Worm (Caenorhabditis elegans) whole organism, young adult: ENCODE results near the gene R06B9.5.

Experiments used
- B0019.2 ChIP-seq: fragments of 200-800 bp; sonication (Bioruptor generic); conservative IDR thresholded peaks from 2 replicates; pipeline ENCODE4 v1.3.6; 2022; ENCODE audit warnings: missing genetic modification reagents, missing genetic modification characterization, missing compliant biosample characterization
- B0336.3 ChIP-seq: fragments of 200-800 bp; sonication (Bioruptor generic); IDR thresholded peaks from 2 replicates; pipeline ENCODE4 v1.3.6; 2022; ENCODE audit warnings: missing genetic modification characterization, missing compliant biosample characterization
- D2030.7 ChIP-seq: fragments of 200-800 bp; sonication (Bioruptor generic); IDR thresholded peaks from 2 replicates; pipeline ENCODE4 v1.3.6; 2022; ENCODE audit warnings: missing genetic modification reagents, missing genetic modification characterization, missing compliant biosample characterization
- F33H1.4 ChIP-seq: fragments of 200-800 bp; sonication (Bioruptor generic); IDR thresholded peaks from 2 replicates; pipeline ENCODE4 v1.3.6; 2022; ENCODE audit warnings: missing genetic modification reagents, missing genetic modification characterization, missing compliant biosample characterization
- F49E8.2 ChIP-seq: sonication (generic microtip); optimal IDR thresholded peaks from 3 replicates; lab custom pipeline; 2017; ENCODE audit warnings: missing genetic modification characterization, mild to moderate bottlenecking, missing compliant biosample characterization, antibody characterized with exemption, moderate library complexity; ENCODE audit not compliant: insufficient read depth
- Y53G8AR.9 ChIP-seq: fragments of 200-800 bp; sonication (Bioruptor generic); conservative IDR thresholded peaks from 2 replicates; pipeline ENCODE4 v1.3.6; 2022; ENCODE audit warnings: missing genetic modification reagents, missing genetic modification characterization, missing compliant biosample characterization
- Y95B8A.8 ChIP-seq: fragments of 200-800 bp; sonication (Bioruptor generic); IDR thresholded peaks from 2 replicates; pipeline ENCODE4 v1.3.6; 2022; ENCODE audit warnings: missing genetic modification reagents, missing genetic modification characterization, missing compliant biosample characterization
- attf-6 ChIP-seq: fragments of 200-800 bp; sonication (Bioruptor generic); IDR thresholded peaks from 2 replicates; pipeline ENCODE4 v1.3.6; 2022; ENCODE audit warnings: missing genetic modification reagents, missing genetic modification characterization, missing compliant biosample characterization
- ccch-3 ChIP-seq: fragments of 200-800 bp; sonication (Bioruptor generic); optimal IDR thresholded peaks from 2 replicates; lab custom pipeline; 2018; ENCODE audit warnings: mild to moderate bottlenecking, missing genetic modification characterization, missing compliant biosample characterization
- cebp-2 ChIP-seq: fragments of 200-800 bp; sonication (Bioruptor generic); IDR thresholded peaks from 2 replicates; pipeline ENCODE4 v1.3.6; 2022; ENCODE audit warnings: missing genetic modification characterization, missing compliant biosample characterization
- ceh-100 ChIP-seq: fragments of 200-800 bp; sonication (Bioruptor generic); IDR thresholded peaks from 2 replicates; pipeline ENCODE4 v1.3.6; 2022; ENCODE audit warnings: missing genetic modification reagents, missing genetic modification characterization, missing compliant biosample characterization
- ceh-58 ChIP-seq: fragments of 200-800 bp; sonication (Bioruptor generic); IDR thresholded peaks from 2 replicates; pipeline ENCODE4 v1.3.6; 2022; ENCODE audit warnings: missing genetic modification characterization, missing compliant biosample characterization
- ceh-91 ChIP-seq: fragments of 200-800 bp; sonication (Bioruptor generic); IDR thresholded peaks from 2 replicates; pipeline ENCODE4 v1.3.6; 2022; ENCODE audit warnings: missing genetic modification reagents, missing genetic modification characterization, missing compliant biosample characterization
- dox-1 ChIP-seq: fragments of 200-800 bp; sonication (Bioruptor generic); IDR thresholded peaks from 2 replicates; pipeline ENCODE4 v1.3.6; 2022; ENCODE audit warnings: missing genetic modification reagents, missing genetic modification characterization, missing compliant biosample characterization
- dpl-1 ChIP-seq: fragments of 150-350 bp; optimal IDR thresholded peaks from 2 replicates; lab custom pipeline; 2014; ENCODE audit warnings: missing biosample characterization, missing genetic modification reagents, missing genetic modification characterization
- efl-1 ChIP-seq: fragments of 150-350 bp; optimal IDR thresholded peaks from 2 replicates; lab custom pipeline; 2014; ENCODE audit warnings: missing biosample characterization, missing genetic modification reagents, missing genetic modification characterization
- egl-18 ChIP-seq: fragments of 200-800 bp; sonication (Bioruptor generic); IDR thresholded peaks from 2 replicates; pipeline ENCODE4 v1.3.6; 2022; ENCODE audit warnings: missing genetic modification reagents, missing genetic modification characterization, missing compliant biosample characterization
- egrh-3 ChIP-seq: fragments of 200-800 bp; sonication (Bioruptor generic); IDR thresholded peaks from 2 replicates; pipeline ENCODE4 v1.3.6; 2022; ENCODE audit warnings: missing genetic modification reagents, missing genetic modification characterization, missing compliant biosample characterization
- ekl-4 ChIP-seq: fragments of 200-800 bp; sonication (Bioruptor generic); IDR thresholded peaks from 2 replicates; pipeline ENCODE4 v1.3.6; 2022; ENCODE audit warnings: missing genetic modification reagents, missing genetic modification characterization, missing compliant biosample characterization
- hmg-1.2 ChIP-seq: fragments of 200-800 bp; sonication (Bioruptor generic); IDR thresholded peaks from 2 replicates; pipeline ENCODE4 v1.3.6; 2022; ENCODE audit warnings: missing genetic modification reagents, missing genetic modification characterization, missing compliant biosample characterization
- lin-26 ChIP-seq: fragments of 200-800 bp; sonication (Bioruptor generic); IDR thresholded peaks from 2 replicates; pipeline ENCODE4 v1.3.6; 2022; ENCODE audit warnings: missing genetic modification reagents, missing genetic modification characterization, missing compliant biosample characterization
- lin-54 ChIP-seq: fragments of 200-800 bp; sonication (Bioruptor generic); optimal IDR thresholded peaks from 2 replicates; lab custom pipeline; 2018; ENCODE audit warnings: mild to moderate bottlenecking, missing genetic modification characterization, missing compliant biosample characterization
- lsl-1 ChIP-seq: fragments of 200-800 bp; sonication (Bioruptor generic); optimal IDR thresholded peaks from 2 replicates; lab custom pipeline; 2018; ENCODE audit warnings: mild to moderate bottlenecking, missing genetic modification characterization, moderate library complexity, missing compliant biosample characterization
- madf-6 ChIP-seq: fragments of 200-800 bp; sonication (Bioruptor generic); IDR thresholded peaks from 2 replicates; pipeline ENCODE4 v1.3.6; 2022; ENCODE audit warnings: missing genetic modification reagents, missing genetic modification characterization, missing compliant biosample characterization
- madf-8 ChIP-seq: fragments of 200-800 bp; sonication (Bioruptor generic); conservative IDR thresholded peaks from 2 replicates; pipeline ENCODE4 v1.3.6; 2022; ENCODE audit warnings: missing genetic modification reagents, missing genetic modification characterization, missing compliant biosample characterization
- nhr-80 ChIP-seq: sonication (generic microtip); optimal IDR thresholded peaks from 2 replicates; lab custom pipeline; 2016; ENCODE audit warnings: missing genetic modification characterization, missing compliant biosample characterization
- pha-4 ChIP-seq: fragments of 150-350 bp; sonication (generic microtip); optimal IDR thresholded peaks from 2 replicates; lab custom pipeline; 2014; ENCODE audit warnings: missing biosample characterization, missing genetic modification reagents, missing genetic modification characterization
- rcor-1 ChIP-seq: fragments of 200-800 bp; sonication (Bioruptor generic); IDR thresholded peaks from 2 replicates; pipeline ENCODE4 v1.3.6; 2022; ENCODE audit warnings: missing genetic modification reagents, missing genetic modification characterization, missing compliant biosample characterization
- repo-1 ChIP-seq: sonication (generic microtip); optimal IDR thresholded peaks from 2 replicates; lab custom pipeline; 2017; ENCODE audit warnings: mild to moderate bottlenecking, missing genetic modification characterization, missing compliant biosample characterization
- snpc-3.4 ChIP-seq: sonication (generic microtip); optimal IDR thresholded peaks from 2 replicates; lab custom pipeline; 2017; ENCODE audit warnings: missing genetic modification characterization, mild to moderate bottlenecking, missing compliant biosample characterization, antibody characterized with exemption, moderate library complexity, missing genotype, missing genetic modification reagents
- snpc-4 ChIP-seq, 5 experiments: fragments of 150-350 bp in 1 of 5; sonication (generic microtip) in 4 of 5; optimal IDR thresholded peaks; 2 replicates each; lab custom pipeline; 2014 to 2018; ENCODE audit warnings: missing genetic modification characterization in 5 of 5, missing biosample characterization in 3 of 5, antibody characterized with exemption in 2 of 5, mild to moderate bottlenecking in 2 of 5, missing compliant biosample characterization in 2 of 5, missing genotype in 2 of 5, moderate library complexity in 2 of 5, missing genetic modification reagents in 1 of 5
- tlf-1 ChIP-seq: fragments of 200-800 bp; sonication (Bioruptor generic); optimal IDR thresholded peaks from 2 replicates; lab custom pipeline; 2018; ENCODE audit warnings: mild to moderate bottlenecking, missing genetic modification characterization, missing compliant biosample characterization
- unc-130 ChIP-seq: sonication (generic microtip); optimal IDR thresholded peaks from 2 replicates; lab custom pipeline; 2016; ENCODE audit warnings: missing genetic modification reagents, missing genetic modification characterization, missing compliant biosample characterization
- xnd-1 ChIP-seq: sonication (generic microtip); optimal IDR thresholded peaks from 2 replicates; lab custom pipeline; 2016; ENCODE audit warnings: missing genotype, missing genetic modification reagents, missing genetic modification characterization, missing compliant biosample characterization
- ztf-22 ChIP-seq: fragments of 200-800 bp; sonication (Bioruptor generic); optimal IDR thresholded peaks from 2 replicates; lab custom pipeline; 2018; ENCODE audit warnings: mild to moderate bottlenecking, missing genetic modification characterization, moderate library complexity, missing compliant biosample characterization

The R06B9.5 gene

DNA sequence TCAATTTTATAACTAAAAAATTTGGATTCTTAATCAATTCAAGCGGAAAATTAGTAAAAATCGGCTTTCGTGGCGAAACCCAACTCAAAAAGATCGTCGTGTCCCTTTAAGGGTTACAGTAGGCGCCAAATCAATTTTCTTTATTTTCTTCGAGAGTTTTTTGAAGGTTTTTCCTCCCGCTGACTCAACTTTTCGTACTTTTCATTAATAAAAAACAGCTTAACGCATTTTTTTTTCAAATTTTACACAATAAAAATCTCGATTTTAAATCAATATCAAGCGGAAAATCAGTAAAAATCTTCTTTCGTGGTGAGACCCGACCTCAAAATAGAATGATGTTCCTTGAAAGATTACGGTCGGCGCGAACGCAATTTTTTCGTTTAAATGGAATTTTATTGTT, 4.0 kb upstream of the R06B9.5 start:
- peak; percentile 79 for TF ChIP-seq madf-8
- TF ChIP-seq unc-130, result peak; percentile 40
- TF ChIP-seq repo-1 (tag; lab: Kevin White, UChicago), result no peak
- TF ChIP-seq dox-1 (GFP tag; lab: Robert Waterston, UW), result peak; percentile 57
- TF ChIP-seq B0336.3 (GFP tag; lab: Robert Waterston, UW), result 0 out of 2 replicates have a peak, but pooled peaks have one; percentile 22
- TF ChIP-seq efl-1, result peak; percentile 79
- peak; percentile 12 for TF ChIP-seq dpl-1 (GFP tag; lab: Kevin White, UChicago)
- peak; percentile 66; the same call in 1 of the 2 replicates for TF ChIP-seq D2030.7
- no peak for TF ChIP-seq ccch-3 (GFP tag; lab: Kevin White, UChicago)
- TF ChIP-seq F33H1.4 (GFP tag; lab: Robert Waterston, UW), result peak; percentile 92
- TF ChIP-seq xnd-1 (tag; lab: Kevin White, UChicago), result peak; percentile 95
- peak; percentile 31 for TF ChIP-seq tlf-1 (GFP tag; lab: Kevin White, UChicago)
- peak; percentile 64 for TF ChIP-seq lin-54
- 0 out of 2 replicates have a peak, but pooled peaks have one; percentile 14 for TF ChIP-seq hmg-1.2 (GFP tag; lab: Robert Waterston, UW)
- TF ChIP-seq cebp-2 (GFP tag; lab: Robert Waterston, UW), result no peak
- peak; percentile 18 for TF ChIP-seq snpc-3.4
- TF ChIP-seq ceh-100 (GFP tag; lab: Robert Waterston, UW), result no peak
- peak; percentile 98 for TF ChIP-seq lsl-1 (GFP tag; lab: Kevin White, UChicago)
- TF ChIP-seq egrh-3, result no peak
- 0 out of 2 replicates have a peak, but pooled peaks have one; percentile 38 for TF ChIP-seq ekl-4 (GFP tag; lab: Robert Waterston, UW)
- TF ChIP-seq ceh-91 (GFP tag; lab: Robert Waterston, UW), result peak; percentile 55
- TF ChIP-seq snpc-4 (GFP tag; optimal IDR thresholded peaks at IDR 0.05; lab: Kevin White, UChicago), result no peak
- peak in 1 of 4 experiments; percentile 41 for TF ChIP-seq snpc-4 (tag; optimal IDR thresholded peaks at IDR 0.05; lab: Kevin White, UChicago)
- TF ChIP-seq madf-6 (GFP tag; lab: Robert Waterston, UW), result peak; percentile 92

ce11 chrII:13732577-13732976, 3.5 kb upstream of the R06B9.5 start:
- TF ChIP-seq nhr-80 (tag; lab: Kevin White, UChicago), result no peak
- no peak for TF ChIP-seq rcor-1 (GFP tag; lab: Robert Waterston, UW)
- no peak for TF ChIP-seq lin-26 (GFP tag; lab: Robert Waterston, UW)
- TF ChIP-seq B0019.2 (GFP tag; lab: Robert Waterston, UW), result no peak
- no peak for TF ChIP-seq ceh-58 (GFP tag; lab: Robert Waterston, UW)
- TF ChIP-seq Y95B8A.8 (GFP tag; lab: Robert Waterston, UW), result no peak
- TF ChIP-seq F33H1.4 (GFP tag; lab: Robert Waterston, UW), result no peak
- no peak for TF ChIP-seq ztf-22 (GFP tag; lab: Kevin White, UChicago)
- TF ChIP-seq F49E8.2 (tag; lab: Kevin White, UChicago), result no peak
- no peak for TF ChIP-seq lin-54
- no peak for TF ChIP-seq pha-4 (tag; lab: Kevin White, UChicago)

- TF ChIP-seq Y53G8AR.9 (GFP tag; lab: Robert Waterston, UW) (no peak), egl-18 (GFP tag; lab: Robert Waterston, UW) (no peak), tlf-1 (GFP tag; lab: Kevin White, UChicago) (no peak), attf-6 (GFP tag; lab: Robert Waterston, UW) (no peak), ceh-91 (GFP tag; lab: Robert Waterston, UW) (no peak), unc-130 (no peak)
Observed at ce11 chrII:13736906-13737305, 786 bp downstream of the R06B9.5 start.
